Worm (Caenorhabditis elegans) whole organism, late embryonic: ENCODE data around the gene F07F6.8.

ENCODE experiments used
- C38D4.7 ChIP-seq: fragments of 200-800 bp; sonication (Bioruptor generic); optimal IDR thresholded peaks from 2 replicates; lab custom pipeline; 2018; ENCODE audit warnings: mild to moderate bottlenecking, missing genetic modification characterization, moderate library complexity, missing compliant biosample characterization
- K02D7.2 ChIP-seq: sonication (generic microtip); optimal IDR thresholded peaks from 2 replicates; lab custom pipeline; 2017; ENCODE audit warnings: mild to moderate bottlenecking, missing genetic modification characterization, missing compliant biosample characterization
- K09A11.1 ChIP-seq: sonication (generic microtip); optimal IDR thresholded peaks from 2 replicates; lab custom pipeline; 2017; ENCODE audit warnings: antibody characterized with exemption, mild to moderate bottlenecking, missing genetic modification characterization, missing compliant biosample characterization; ENCODE audit not compliant: insufficient read depth
- T23F11.4 ChIP-seq: fragments of 200-800 bp; sonication (Bioruptor generic); optimal IDR thresholded peaks from 2 replicates; lab custom pipeline; 2018; ENCODE audit warnings: mild to moderate bottlenecking, missing genetic modification characterization, missing compliant biosample characterization
- Y22D7AL.16 ChIP-seq: sonication (generic microtip); optimal IDR thresholded peaks from 2 replicates; lab custom pipeline; 2016; ENCODE audit warnings: missing genetic modification characterization, missing compliant biosample characterization
- ahr-1 ChIP-seq: sonication (generic microtip); optimal IDR thresholded peaks from 2 replicates; lab custom pipeline; 2016; ENCODE audit warnings: missing genetic modification characterization, missing compliant biosample characterization
- ceh-18 ChIP-seq: sonication (generic microtip); optimal IDR thresholded peaks from 2 replicates; lab custom pipeline; 2016; ENCODE audit warnings: missing genetic modification characterization, missing compliant biosample characterization
- ceh-2 ChIP-seq: sonication (generic microtip); optimal IDR thresholded peaks from 2 replicates; lab custom pipeline; 2016; ENCODE audit warnings: missing genotype, missing genetic modification characterization, missing compliant biosample characterization
- ceh-22 ChIP-seq: sonication (generic microtip); optimal IDR thresholded peaks from 2 replicates; lab custom pipeline; 2017; ENCODE audit warnings: missing biosample characterization, missing genetic modification characterization
- ceh-24 ChIP-seq: sonication (generic microtip); optimal IDR thresholded peaks from 2 replicates; lab custom pipeline; 2016; ENCODE audit warnings: mild to moderate bottlenecking, missing genetic modification characterization, missing compliant biosample characterization
- ceh-30 ChIP-seq: fragments of 150-350 bp; optimal IDR thresholded peaks from 2 replicates; lab custom pipeline; 2014; ENCODE audit warnings: missing biosample characterization, missing genetic modification characterization
- ceh-31 ChIP-seq: sonication (generic microtip); optimal IDR thresholded peaks from 2 replicates; lab custom pipeline; 2016; ENCODE audit warnings: missing genetic modification characterization, missing compliant biosample characterization
- ceh-6 ChIP-seq: fragments of 200-800 bp; sonication (Bioruptor generic); optimal IDR thresholded peaks from 2 replicates; lab custom pipeline; 2018; ENCODE audit warnings: mild to moderate bottlenecking, missing genetic modification characterization, missing compliant biosample characterization
- che-1 ChIP-seq: sonication (generic microtip); optimal IDR thresholded peaks from 2 replicates; lab custom pipeline; 2016; ENCODE audit warnings: mild to moderate bottlenecking, missing genetic modification characterization, missing compliant biosample characterization
- dmd-4 ChIP-seq: sonication (generic microtip); optimal IDR thresholded peaks from 2 replicates; lab custom pipeline; 2016; ENCODE audit warnings: borderline replicate concordance, missing genetic modification characterization, missing compliant biosample characterization
- elt-2 ChIP-seq: sonication (generic microtip); optimal IDR thresholded peaks from 2 replicates; lab custom pipeline; 2016; ENCODE audit warnings: missing genetic modification reagents, missing genetic modification characterization, missing compliant biosample characterization
- elt-4 ChIP-seq: sonication (generic microtip); optimal IDR thresholded peaks from 2 replicates; lab custom pipeline; 2016; ENCODE audit warnings: missing genetic modification characterization, missing compliant biosample characterization
- fkh-6 ChIP-seq: sonication (generic microtip); optimal IDR thresholded peaks from 2 replicates; lab custom pipeline; 2016; ENCODE audit warnings: missing genetic modification characterization, missing compliant biosample characterization
- hlh-13 ChIP-seq: fragments of 200-800 bp; sonication (Bioruptor generic); optimal IDR thresholded peaks from 2 replicates; lab custom pipeline; 2018; ENCODE audit warnings: mild to moderate bottlenecking, missing genetic modification characterization, missing compliant biosample characterization
- hlh-15 ChIP-seq: sonication (generic microtip); optimal IDR thresholded peaks from 2 replicates; lab custom pipeline; 2016; ENCODE audit warnings: missing genetic modification characterization, missing compliant biosample characterization
- hlh-6 ChIP-seq: sonication (generic microtip); optimal IDR thresholded peaks from 2 replicates; lab custom pipeline; 2016; ENCODE audit warnings: missing genotype, missing genetic modification characterization, missing compliant biosample characterization
- hlh-8 ChIP-seq: sonication (generic microtip); optimal IDR thresholded peaks from 2 replicates; lab custom pipeline; 2016; ENCODE audit warnings: missing genotype, missing genetic modification characterization, missing compliant biosample characterization
- lim-6 ChIP-seq: sonication (generic microtip); optimal IDR thresholded peaks from 2 replicates; lab custom pipeline; 2016; ENCODE audit warnings: missing genetic modification characterization, missing compliant biosample characterization
- lin-11 ChIP-seq: fragments of 200-800 bp; sonication (Bioruptor generic); optimal IDR thresholded peaks from 2 replicates; lab custom pipeline; 2018; ENCODE audit warnings: mild to moderate bottlenecking, missing genetic modification characterization, missing compliant biosample characterization
- mec-3 ChIP-seq: sonication (generic microtip); optimal IDR thresholded peaks from 2 replicates; lab custom pipeline; 2016; ENCODE audit warnings: borderline replicate concordance, missing genetic modification characterization, missing compliant biosample characterization
- npax-4 ChIP-seq: sonication (generic microtip); optimal IDR thresholded peaks from 2 replicates; lab custom pipeline; 2016; ENCODE audit warnings: missing genetic modification characterization, missing compliant biosample characterization
- odd-2 ChIP-seq: sonication (generic microtip); optimal IDR thresholded peaks from 2 replicates; lab custom pipeline; 2017; ENCODE audit warnings: antibody characterized with exemption, mild to moderate bottlenecking, missing genetic modification characterization, missing compliant biosample characterization
- pha-2 ChIP-seq: sonication (generic microtip); optimal IDR thresholded peaks from 2 replicates; lab custom pipeline; 2017; ENCODE audit warnings: mild to moderate bottlenecking, missing genetic modification characterization, missing compliant biosample characterization
- pqm-1 ChIP-seq: sonication (generic microtip); optimal IDR thresholded peaks from 2 replicates; lab custom pipeline; 2016; ENCODE audit warnings: missing genetic modification characterization, missing compliant biosample characterization
- pros-1 ChIP-seq: fragments of 150-350 bp; optimal IDR thresholded peaks from 2 replicates; lab custom pipeline; 2014; ENCODE audit warnings: missing biosample characterization, missing genetic modification reagents, missing genetic modification characterization
- ref-2 ChIP-seq: sonication (generic microtip); optimal IDR thresholded peaks from 2 replicates; lab custom pipeline; 2016; ENCODE audit warnings: missing genetic modification characterization, missing compliant biosample characterization
- rnt-1 ChIP-seq: sonication (generic microtip); optimal IDR thresholded peaks from 2 replicates; lab custom pipeline; 2016; ENCODE audit warnings: missing genetic modification characterization, missing compliant biosample characterization
- sox-2 ChIP-seq: fragments of 200-800 bp; sonication (Bioruptor generic); IDR thresholded peaks from 2 replicates; pipeline ENCODE4 v1.3.6; 2022; ENCODE audit warnings: missing genetic modification reagents, missing genetic modification characterization, missing compliant biosample characterization
- sox-4 ChIP-seq: sonication (generic microtip); optimal IDR thresholded peaks from 2 replicates; lab custom pipeline; 2017; ENCODE audit warnings: mild to moderate bottlenecking, missing genetic modification characterization, inconsistent platforms, missing compliant biosample characterization
- tbx-7 ChIP-seq: sonication (generic microtip); optimal IDR thresholded peaks from 2 replicates; lab custom pipeline; 2016; ENCODE audit warnings: missing genotype, missing genetic modification characterization, missing compliant biosample characterization
- unc-3 ChIP-seq, 2 experiments: fragments of 200-800 bp in 1 of 2; sonication (Bioruptor generic) in 1 of 2; sonication (generic microtip) in 1 of 2; conservative IDR thresholded peaks in 1 of 2; optimal IDR thresholded peaks in 1 of 2; 2 replicates each; pipeline versions ENCODE4 v1.3.6 to Lab custom; 2016 to 2022; ENCODE audit warnings: missing compliant biosample characterization in 2 of 2, missing genetic modification characterization in 2 of 2, missing genetic modification reagents in 1 of 2
- unc-55 ChIP-seq: sonication (generic microtip); optimal IDR thresholded peaks from 2 replicates; lab custom pipeline; 2017; ENCODE audit warnings: missing biosample characterization, missing genetic modification reagents, missing genetic modification characterization
- unc-86 ChIP-seq: sonication (generic microtip); optimal IDR thresholded peaks from 2 replicates; lab custom pipeline; 2016; ENCODE audit warnings: missing genetic modification characterization, missing compliant biosample characterization
- ztf-16 ChIP-seq: sonication (generic microtip); optimal IDR thresholded peaks from 2 replicates; lab custom pipeline; 2017; ENCODE audit warnings: missing genetic modification characterization, missing compliant biosample characterization

The F07F6.8 gene

DNA sequence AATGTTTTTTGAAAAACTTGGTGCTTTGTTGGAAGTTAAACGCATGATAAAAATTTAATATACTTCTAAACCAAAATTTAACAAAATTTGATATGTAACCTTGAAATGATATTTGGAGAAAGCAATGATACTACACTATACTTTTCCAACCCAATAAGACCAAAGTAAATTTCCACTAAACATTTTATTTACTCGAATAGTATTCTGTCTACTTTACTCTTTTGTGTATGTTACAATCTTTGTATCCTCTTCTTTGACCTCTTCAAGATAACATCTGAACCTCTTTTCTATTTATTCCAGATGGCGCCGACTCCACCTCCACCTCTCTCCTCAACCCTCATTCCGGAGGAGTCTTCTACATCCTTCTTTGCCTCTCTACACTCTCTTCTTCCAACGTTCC, 28.0 kb upstream of the F07F6.8 start, which contains the start of gene dhs-5:
dhs-5 (plus strand) TSS at position 301 of the 400 bp plus-strand sequence.
- TF ChIP-seq hlh-6 (tag; lab: Kevin White, UChicago) (no peak), unc-86 (tag; lab: Kevin White, UChicago) (no peak), unc-3 (GFP tag; conservative IDR thresholded peaks at IDR 0.05; lab: Robert Waterston, UW) (no peak), unc-3 (tag; optimal IDR thresholded peaks at IDR 0.05; lab: Kevin White, UChicago) (no peak), ceh-30 (tag; lab: Kevin White, UChicago) (no peak), T23F11.4 (GFP tag; lab: Kevin White, UChicago) (no peak), elt-4 (tag; lab: Kevin White, UChicago) (no peak), ztf-16 (tag; lab: Kevin White, UChicago) (no peak), K02D7.2 (tag; lab: Kevin White, UChicago) (no peak), sox-4 (tag; lab: Kevin White, UChicago) (no peak), pha-2 (tag; lab: Kevin White, UChicago) (no peak), hlh-15 (tag; lab: Kevin White, UChicago) (no peak)
- TF ChIP-seq, all 69 proteins: peak for 0

DNA sequence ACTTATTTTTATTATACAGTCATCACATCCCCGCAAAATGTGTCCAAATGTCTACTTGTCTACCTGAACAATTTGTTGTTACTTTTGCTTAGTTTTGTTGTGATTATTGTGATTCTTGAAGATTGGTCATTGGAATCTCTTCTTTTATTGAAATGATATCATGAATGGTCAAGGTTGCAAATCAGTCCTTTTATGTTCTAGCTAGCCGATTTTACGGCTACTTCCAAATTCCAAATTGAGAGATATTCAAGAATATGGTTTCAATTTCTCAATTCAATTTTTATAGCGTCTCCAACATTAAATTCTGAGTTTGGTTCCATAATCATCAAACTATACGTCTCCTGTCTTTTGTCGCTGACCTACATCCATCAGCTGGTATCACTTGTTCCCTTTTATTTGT, 25.7 kb upstream of the F07F6.8 start:
- TF ChIP-seq hlh-6 (tag; lab: Kevin White, UChicago) = no peak
- no peak for TF ChIP-seq Y22D7AL.16 (tag; lab: Kevin White, UChicago)
- no peak for TF ChIP-seq K09A11.1 (tag; lab: Kevin White, UChicago)
- TF ChIP-seq hlh-13 (GFP tag; lab: Kevin White, UChicago) = no peak
- TF ChIP-seq elt-2 (tag; lab: Kevin White, UChicago) = no peak

DNA sequence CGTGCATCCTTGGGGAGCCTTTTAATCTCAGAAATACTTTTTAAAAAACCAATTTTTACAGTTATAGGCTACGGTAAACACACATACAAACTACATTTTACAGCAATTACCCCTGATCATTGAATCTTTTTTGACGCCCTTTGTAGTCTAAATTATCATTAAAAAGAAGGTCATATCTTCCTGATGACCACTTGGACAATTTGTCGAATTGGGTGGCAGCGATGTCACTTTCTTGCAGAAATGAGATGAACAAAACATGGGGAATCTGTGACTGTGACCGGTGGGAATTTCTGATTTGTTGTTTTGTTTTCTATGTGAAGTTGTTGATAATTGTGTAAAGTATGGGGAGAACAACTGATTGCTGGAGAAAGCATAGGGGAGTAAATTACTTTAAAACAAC, 24.1 kb upstream of the F07F6.8 start:
- TF ChIP-seq ahr-1 (tag; lab: Kevin White, UChicago) = no peak
- TF ChIP-seq ref-2 (tag; lab: Kevin White, UChicago) = no peak
- TF ChIP-seq elt-2 (tag; lab: Kevin White, UChicago) = no peak
- TF ChIP-seq dmd-4 = no peak
- no peak for TF ChIP-seq ceh-22 (tag; lab: Kevin White, UChicago)
- no peak for TF ChIP-seq ceh-24 (tag; lab: Kevin White, UChicago)
- TF ChIP-seq pros-1 (tag; lab: Kevin White, UChicago) = no peak
- TF ChIP-seq lin-11 (tag; lab: Kevin White, UChicago) = no peak
- TF ChIP-seq pqm-1 (tag; lab: Kevin White, UChicago) = no peak
- no peak for TF ChIP-seq C38D4.7
- no peak for TF ChIP-seq ceh-2
- no peak for TF ChIP-seq sox-2
- TF ChIP-seq hlh-8 (tag; lab: Kevin White, UChicago) = no peak
- TF ChIP-seq fkh-6 (tag; lab: Kevin White, UChicago) = no peak
- TF ChIP-seq unc-3 (GFP tag; conservative IDR thresholded peaks at IDR 0.05; lab: Robert Waterston, UW) = no peak
- TF ChIP-seq unc-3 (tag; optimal IDR thresholded peaks at IDR 0.05; lab: Kevin White, UChicago) = no peak
- no peak for TF ChIP-seq che-1 (tag; lab: Kevin White, UChicago)
- no peak for TF ChIP-seq npax-4 (tag; lab: Kevin White, UChicago)
- no peak for TF ChIP-seq ceh-6 (GFP tag; lab: Kevin White, UChicago)

ce11 chrII:5449219-5449618, 23.7 kb upstream of the F07F6.8 start:
- TF ChIP-seq mec-3 (tag; lab: Kevin White, UChicago) (no peak), lim-6 (no peak), ceh-18 (tag; lab: Kevin White, UChicago) (peak; percentile 23), rnt-1 (tag; lab: Kevin White, UChicago) (no peak), ceh-22 (tag; lab: Kevin White, UChicago) (no peak), ceh-31 (tag; lab: Kevin White, UChicago) (no peak), pqm-1 (tag; lab: Kevin White, UChicago) (no peak), lin-11 (tag; lab: Kevin White, UChicago) (no peak), ceh-30 (tag; lab: Kevin White, UChicago) (no peak), odd-2 (tag; lab: Kevin White, UChicago) (no peak), unc-55 (GFP tag; lab: Kevin White, UChicago) (peak; percentile 77), tbx-7 (tag; lab: Kevin White, UChicago) (no peak), ceh-24 (tag; lab: Kevin White, UChicago) (no peak), K09A11.1 (tag; lab: Kevin White, UChicago) (no peak)
